Worm (Caenorhabditis elegans) whole organism, L4 larva: ENCODE results near the gene F01D5.3.

Source experiments
- F44E2.7 ChIP-seq: fragments of 200-800 bp; sonication (Bioruptor generic); IDR thresholded peaks from 2 replicates; pipeline ENCODE4 v2.1.2; 2022; ENCODE audit warnings: missing genetic modification characterization, missing compliant biosample characterization
- F49E8.2 ChIP-seq: sonication (generic microtip); optimal IDR thresholded peaks from 2 replicates; lab custom pipeline; 2016; ENCODE audit warnings: missing compliant biosample characterization, mild to moderate bottlenecking, missing genetic modification characterization, borderline replicate concordance
- Y48G9A.11 ChIP-seq: fragments of 200-800 bp; sonication (Bioruptor generic); IDR thresholded peaks from 2 replicates; pipeline ENCODE4 v1.3.6; 2022; ENCODE audit warnings: missing genetic modification reagents, missing genetic modification characterization, missing compliant biosample characterization
- aha-1 ChIP-seq: fragments of 150-350 bp; peaks from one replicate; lab custom pipeline; 2014; ENCODE audit warnings: missing biosample characterization, missing genetic modification characterization
- aly-2 ChIP-seq: sonication (generic microtip); optimal IDR thresholded peaks from 2 replicates; lab custom pipeline; 2018; ENCODE audit warnings: missing biosample characterization, missing genetic modification characterization
- ceh-32 ChIP-seq: sonication (generic microtip); optimal IDR thresholded peaks from 2 replicates; lab custom pipeline; 2016; ENCODE audit warnings: mild to moderate bottlenecking, missing genetic modification characterization, missing compliant biosample characterization; ENCODE audit not compliant: poor library complexity
- ceh-44 ChIP-seq: fragments of 200-800 bp; sonication (Bioruptor generic); IDR thresholded peaks from 2 replicates; pipeline ENCODE4 v1.3.6; 2022; ENCODE audit warnings: missing genetic modification reagents, missing genetic modification characterization, missing compliant biosample characterization
- daf-12 ChIP-seq: fragments of 150-350 bp; optimal IDR thresholded peaks from 2 replicates; lab custom pipeline; 2014; ENCODE audit warnings: missing biosample characterization, missing genetic modification reagents, missing genetic modification characterization
- daf-16 ChIP-seq, 3 experiments: sonication (generic microtip); optimal IDR thresholded peaks; 2 replicates each; lab custom pipeline; 2016 to 2017; ENCODE audit warnings: missing genetic modification characterization in 3 of 3, missing genetic modification reagents in 3 of 3, mild to moderate bottlenecking in 2 of 3, missing compliant biosample characterization in 2 of 3, missing biosample characterization in 1 of 3, moderate library complexity in 1 of 3
- dmd-6 ChIP-seq: fragments of 200-800 bp; sonication (Bioruptor generic); IDR thresholded peaks from 2 replicates; pipeline ENCODE4 v1.3.6; 2022; ENCODE audit warnings: missing genetic modification reagents, missing genetic modification characterization, missing compliant biosample characterization
- dve-1 ChIP-seq: sonication (generic microtip); optimal IDR thresholded peaks from 2 replicates; lab custom pipeline; 2017; ENCODE audit warnings: antibody characterized with exemption, mild to moderate bottlenecking, missing genetic modification characterization, missing compliant biosample characterization; ENCODE audit not compliant: insufficient read depth
- fos-1 ChIP-seq: fragments of 150-350 bp; optimal IDR thresholded peaks from 2 replicates; lab custom pipeline; 2014; ENCODE audit warnings: missing biosample characterization, missing genetic modification characterization
- gei-8 ChIP-seq: fragments of 200-800 bp; sonication (Bioruptor generic); optimal IDR thresholded peaks from 2 replicates; lab custom pipeline; 2018; ENCODE audit warnings: mild to moderate bottlenecking, missing genetic modification characterization, missing compliant biosample characterization
- hif-1 ChIP-seq, 2 experiments: sonication (generic microtip); optimal IDR thresholded peaks; 2 replicates each; lab custom pipeline; 2016 to 2017; ENCODE audit warnings: missing compliant biosample characterization in 2 of 2, missing genetic modification characterization in 2 of 2, missing genetic modification reagents in 2 of 2, missing genotype in 2 of 2, mild to moderate bottlenecking in 1 of 2
- hlh-11 ChIP-seq: fragments of 200-800 bp; sonication (Bioruptor generic); optimal IDR thresholded peaks from 2 replicates; lab custom pipeline; 2018; ENCODE audit warnings: mild to moderate bottlenecking, missing genetic modification characterization, missing compliant biosample characterization
- hlh-30 ChIP-seq: sonication (generic microtip); optimal IDR thresholded peaks from 2 replicates; lab custom pipeline; 2017; ENCODE audit warnings: antibody characterized with exemption, mild to moderate bottlenecking, missing genetic modification characterization, missing compliant biosample characterization; ENCODE audit not compliant: insufficient read depth
- lin-1 ChIP-seq: fragments of 200-800 bp; sonication (Bioruptor generic); IDR thresholded peaks from 2 replicates; pipeline ENCODE4 v1.3.6; 2022; ENCODE audit warnings: missing genetic modification reagents, missing genetic modification characterization, missing compliant biosample characterization
- lin-38 ChIP-seq: fragments of 200-800 bp; sonication (Bioruptor generic); IDR thresholded peaks from 2 replicates; pipeline ENCODE4 v1.3.6; 2022; ENCODE audit warnings: missing genetic modification reagents, missing genetic modification characterization, missing compliant biosample characterization
- lsy-2 ChIP-seq, 2 experiments: fragments of 150-350 bp in 1 of 2; sonication (generic microtip) in 1 of 2; optimal IDR thresholded peaks; 2 replicates each; lab custom pipeline; 2014 to 2017; ENCODE audit warnings: missing biosample characterization in 2 of 2, missing genetic modification characterization in 2 of 2
- mep-1 ChIP-seq: fragments of 150-350 bp; sonication (generic microtip); optimal IDR thresholded peaks from 3 replicates; lab custom pipeline; 2014; ENCODE audit warnings: missing biosample characterization, missing genetic modification characterization
- mes-2 ChIP-seq: sonication (generic microtip); optimal IDR thresholded peaks from 2 replicates; lab custom pipeline; 2016; ENCODE audit warnings: missing genotype, mild to moderate bottlenecking, missing genetic modification characterization, missing compliant biosample characterization; ENCODE audit not compliant: poor library complexity, severe bottlenecking
- mxl-3 ChIP-seq: fragments of 200-800 bp; sonication (Bioruptor generic); optimal IDR thresholded peaks from 2 replicates; lab custom pipeline; 2018; ENCODE audit warnings: mild to moderate bottlenecking, missing genetic modification characterization, missing compliant biosample characterization
- nhr-102 ChIP-seq: sonication (generic microtip); optimal IDR thresholded peaks from 2 replicates; lab custom pipeline; 2016; ENCODE audit warnings: mild to moderate bottlenecking, missing genetic modification characterization, moderate library complexity, missing compliant biosample characterization
- nhr-28 ChIP-seq: fragments of 150-350 bp; optimal IDR thresholded peaks from 2 replicates; lab custom pipeline; 2014; ENCODE audit warnings: missing biosample characterization, missing genetic modification characterization
- nhr-42 ChIP-seq: fragments of 200-800 bp; sonication (Bioruptor generic); IDR thresholded peaks from 2 replicates; pipeline ENCODE4 v1.3.6; 2022; ENCODE audit warnings: missing genetic modification characterization, missing compliant biosample characterization
- nhr-48 ChIP-seq: sonication (generic microtip); optimal IDR thresholded peaks from 2 replicates; lab custom pipeline; 2016; ENCODE audit warnings: mild to moderate bottlenecking, missing genetic modification characterization, missing compliant biosample characterization
- nhr-76 ChIP-seq: fragments of 150-350 bp; optimal IDR thresholded peaks from 2 replicates; lab custom pipeline; 2014; ENCODE audit warnings: missing biosample characterization, missing genetic modification characterization
- nhr-77 ChIP-seq: fragments of 150-350 bp; optimal IDR thresholded peaks from 2 replicates; lab custom pipeline; 2014; ENCODE audit warnings: missing biosample characterization, missing genetic modification characterization
- pha-4 ChIP-seq, 2 experiments: fragments of 150-350 bp in 1 of 2; fragments of 200-800 bp in 1 of 2; sonication (Bioruptor generic) in 1 of 2; IDR thresholded peaks in 1 of 2; optimal IDR thresholded peaks in 1 of 2; 2 replicates each; pipeline versions ENCODE4 v1.3.6 to Lab custom; 2014 to 2022; ENCODE audit warnings: missing genetic modification characterization in 2 of 2, missing genetic modification reagents in 2 of 2, missing biosample characterization in 1 of 2, missing compliant biosample characterization in 1 of 2
- php-3 ChIP-seq: fragments of 200-800 bp; sonication (Bioruptor generic); IDR thresholded peaks from 2 replicates; pipeline ENCODE4 v1.3.6; 2022; ENCODE audit warnings: missing genetic modification reagents, missing genetic modification characterization, missing compliant biosample characterization
- pqm-1 ChIP-seq: sonication (generic microtip); optimal IDR thresholded peaks from 2 replicates; lab custom pipeline; 2017; ENCODE audit warnings: missing biosample characterization, missing genetic modification characterization
- snpc-1.2 ChIP-seq: fragments of 200-800 bp; sonication (Bioruptor generic); IDR thresholded peaks from 2 replicates; pipeline ENCODE4 v1.3.6; 2022; ENCODE audit warnings: missing genetic modification reagents, missing genetic modification characterization, missing compliant biosample characterization
- spr-3 ChIP-seq: fragments of 200-800 bp; sonication (Bioruptor generic); optimal IDR thresholded peaks from 2 replicates; lab custom pipeline; 2018; ENCODE audit warnings: mild to moderate bottlenecking, missing genetic modification characterization, missing compliant biosample characterization
- tra-1 ChIP-seq: fragments of 200-800 bp; sonication (Bioruptor generic); IDR thresholded peaks from 2 replicates; pipeline ENCODE4 v1.3.6; 2022; ENCODE audit warnings: missing genetic modification reagents, missing genetic modification characterization, missing compliant biosample characterization
- unc-130 ChIP-seq: sonication (generic microtip); optimal IDR thresholded peaks from 2 replicates; lab custom pipeline; 2016; ENCODE audit warnings: missing genetic modification reagents, missing genetic modification characterization, missing compliant biosample characterization
- unc-62 ChIP-seq, 3 experiments: fragments of 150-350 bp in 1 of 3; sonication (generic microtip); optimal IDR thresholded peaks in 2 of 3; peaks in 1 of 3; 1 replicate in 1 of 3; 2 replicates in 2 of 3; lab custom pipeline; 2014 to 2017; ENCODE audit warnings: missing biosample characterization in 3 of 3, missing genetic modification characterization in 3 of 3, missing genetic modification reagents in 3 of 3, missing genotype in 1 of 3
- vab-7 ChIP-seq: fragments of 200-800 bp; sonication (Bioruptor generic); IDR thresholded peaks from 2 replicates; pipeline ENCODE4 v1.3.6; 2022; ENCODE audit warnings: missing genetic modification reagents, missing genetic modification characterization, missing compliant biosample characterization
- zag-1 ChIP-seq: fragments of 150-350 bp; optimal IDR thresholded peaks from 2 replicates; lab custom pipeline; 2014; ENCODE audit warnings: missing biosample characterization, missing genetic modification characterization
- zfp-3 ChIP-seq: fragments of 200-800 bp; sonication (Bioruptor generic); conservative IDR thresholded peaks from 2 replicates; pipeline ENCODE4 v1.3.6; 2022; ENCODE audit warnings: missing genetic modification reagents, missing genetic modification characterization, missing compliant biosample characterization
- zip-2 ChIP-seq: fragments of 150-350 bp; optimal IDR thresholded peaks from 2 replicates; lab custom pipeline; 2014; ENCODE audit warnings: missing biosample characterization, missing genetic modification characterization

Gene F01D5.3

ce11 chrII:13958359-13958758 lies 41.6 kb downstream of the F01D5.3 start:
- peak; percentile 6 for TF ChIP-seq hlh-11 (tag; lab: Kevin White, UChicago)
- peak; percentile 14 for TF ChIP-seq nhr-102
- TF ChIP-seq lsy-2 (tag; optimal IDR thresholded peaks at IDR 0.05; lab: Kevin White, UChicago) = peak in 1 of 2 experiments; percentile 19
- TF ChIP-seq zag-1 (tag; lab: Kevin White, UChicago) = no peak
- TF ChIP-seq F44E2.7 (GFP tag; lab: Robert Waterston, UW) = no peak
- no peak for TF ChIP-seq daf-16 (GFP tag; optimal IDR thresholded peaks at IDR 0.05; lab: Kevin White, UChicago)
- peak; percentile 18 for TF ChIP-seq daf-16 (tag; optimal IDR thresholded peaks at IDR 0.05; lab: Kevin White, UChicago)
- TF ChIP-seq lin-38 (GFP tag; lab: Robert Waterston, UW) = 0 out of 2 replicates have a peak, but pooled peaks have one; percentile 33
- TF ChIP-seq snpc-1.2 (GFP tag; lab: Robert Waterston, UW) = no peak
- TF ChIP-seq dve-1 (tag; lab: Kevin White, UChicago) = peak; percentile 42
- peak; percentile 76; the same call in 1 of the 2 replicates for TF ChIP-seq dmd-6
- TF ChIP-seq, all 104 proteins: peak for 7

ce11 chrII:13957437-13957836 lies 42.5 kb downstream of the F01D5.3 start, which contains the start of gene zip-3:
Gene zip-3, minus strand, starts transcription at chrII:13957457.
- TF ChIP-seq F49E8.2 (tag; lab: Kevin White, UChicago) = no peak
- no peak for TF ChIP-seq aly-2 (tag; lab: Kevin White, UChicago)
- peak; percentile 0 for TF ChIP-seq nhr-48 (tag; lab: Kevin White, UChicago)
- TF ChIP-seq dmd-6 = peak; percentile 77
- TF ChIP-seq spr-3 = no peak
- TF ChIP-seq dve-1 (tag; lab: Kevin White, UChicago) = peak; percentile 64
- TF ChIP-seq hlh-11 (tag; lab: Kevin White, UChicago) = peak; percentile 64
- TF ChIP-seq fos-1 (tag; lab: Kevin White, UChicago) = no peak
- TF ChIP-seq nhr-77 (tag; lab: Kevin White, UChicago) = peak; percentile 45
- TF ChIP-seq nhr-102 = no peak
- peak; percentile 21 for TF ChIP-seq gei-8
- no peak for TF ChIP-seq nhr-76 (tag; lab: Kevin White, UChicago)
- TF ChIP-seq ceh-32 = no peak
- TF ChIP-seq unc-62 (GFP tag; optimal IDR thresholded peaks at IDR 0.05 in 1 of 2; lab: Kevin White, UChicago) = no peak
- no peak for TF ChIP-seq unc-62 (tag; optimal IDR thresholded peaks at IDR 0.05; lab: Kevin White, UChicago)
- no peak for TF ChIP-seq zip-2 (tag; lab: Kevin White, UChicago)
- peak; percentile 62; the same call in 1 of the 2 replicates for TF ChIP-seq php-3 (GFP tag; lab: Robert Waterston, UW)
- no peak for TF ChIP-seq Y48G9A.11
- no peak for TF ChIP-seq ceh-44 (GFP tag; lab: Robert Waterston, UW)
- TF ChIP-seq daf-16 (GFP tag; optimal IDR thresholded peaks at IDR 0.05; lab: Kevin White, UChicago) = no peak
- TF ChIP-seq daf-16 (tag; optimal IDR thresholded peaks at IDR 0.05; lab: Kevin White, UChicago) = peak; percentile 61
- no peak for TF ChIP-seq lin-1
- peak; percentile 65 for TF ChIP-seq nhr-28 (tag; lab: Kevin White, UChicago)
- TF ChIP-seq pha-4 (GFP tag; IDR thresholded peaks at IDR 0.05; lab: Robert Waterston, UW) = no peak
- no peak for TF ChIP-seq pha-4 (tag; optimal IDR thresholded peaks at IDR 0.05; lab: Kevin White, UChicago)
- TF ChIP-seq tra-1 = peak; percentile 67
- TF ChIP-seq pqm-1 (tag; lab: Kevin White, UChicago) = peak; percentile 44

- peak in 1 of 2 experiments; percentile 48 for TF ChIP-seq lsy-2 (tag; optimal IDR thresholded peaks at IDR 0.05; lab: Kevin White, UChicago)
- TF ChIP-seq spr-3 = no peak
- TF ChIP-seq dve-1 (tag; lab: Kevin White, UChicago) = peak; percentile 76
- TF ChIP-seq hif-1 (tag; optimal IDR thresholded peaks at IDR 0.05; lab: Kevin White, UChicago) = peak in 1 of 2 experiments; percentile 54
- peak; percentile 18 for TF ChIP-seq nhr-48 (tag; lab: Kevin White, UChicago)
- peak in 1 of 2 experiments; percentile 42 for TF ChIP-seq unc-62 (GFP tag; optimal IDR thresholded peaks at IDR 0.05 in 1 of 2; lab: Kevin White, UChicago)
- no peak for TF ChIP-seq unc-62 (tag; optimal IDR thresholded peaks at IDR 0.05; lab: Kevin White, UChicago)
- peak; percentile 64 for TF ChIP-seq aha-1
- TF ChIP-seq pqm-1 (tag; lab: Kevin White, UChicago) = peak; percentile 93
- TF ChIP-seq hlh-30 (tag; lab: Kevin White, UChicago) = peak; percentile 50
- TF ChIP-seq lin-38 (GFP tag; lab: Robert Waterston, UW) = peak; percentile 69
- TF ChIP-seq vab-7 = no peak
- TF ChIP-seq daf-12 (tag; lab: Kevin White, UChicago) = no peak
- peak in 1 of 2 experiments; percentile 21 for TF ChIP-seq daf-16 (GFP tag; optimal IDR thresholded peaks at IDR 0.05; lab: Kevin White, UChicago)
- peak; percentile 89 for TF ChIP-seq daf-16 (tag; optimal IDR thresholded peaks at IDR 0.05; lab: Kevin White, UChicago)
- peak; percentile 61; the same call in 1 of the 2 replicates for TF ChIP-seq tra-1
- peak; percentile 31 for TF ChIP-seq mxl-3 (GFP tag; lab: Kevin White, UChicago)
- peak; percentile 37 for TF ChIP-seq mes-2 (tag; lab: Kevin White, UChicago)
- peak; percentile 99 for TF ChIP-seq nhr-28 (tag; lab: Kevin White, UChicago)
- TF ChIP-seq unc-130 (GFP tag; lab: Kevin White, UChicago) = no peak
- no peak for TF ChIP-seq zfp-3 (GFP tag; lab: Robert Waterston, UW)
- peak; percentile 90 for TF ChIP-seq nhr-102
- TF ChIP-seq php-3 (GFP tag; lab: Robert Waterston, UW) = peak; percentile 86
- TF ChIP-seq nhr-42 = peak; percentile 51; the same call in 1 of the 2 replicates
- peak; percentile 99 for TF ChIP-seq nhr-77 (tag; lab: Kevin White, UChicago)
- TF ChIP-seq hlh-11 (tag; lab: Kevin White, UChicago) = peak; percentile 84
- TF ChIP-seq mep-1 (tag; lab: Kevin White, UChicago) = peak; percentile 29
These were observed 43.4 kb downstream of the F01D5.3 start for ce11 chrII:13956529-13956928.
